Fruit fly (Drosophila melanogaster) whole organism, prepupa: Measurements from ENCODE around the gene CG3566.
A peak's percentile ranks its signal among the peaks of the same experiment; 100 is the strongest.

ENCODE experiments used
- Blimp-1 ChIP-seq: fragments of 200-800 bp; sonication (Bioruptor generic); optimal IDR thresholded peaks from 3 replicates; lab custom pipeline; 2017; ENCODE audit warnings: missing biosample characterization, missing genetic modification characterization, mild to moderate bottlenecking, moderate library complexity, missing genetic modification reagents
- CG10669 ChIP-seq: fragments of 200-800 bp; sonication (Bioruptor generic); optimal IDR thresholded peaks from 3 replicates; lab custom pipeline; 2018; ENCODE audit warnings: missing biosample characterization, mild to moderate bottlenecking, missing genetic modification characterization, moderate library complexity
- CG11762 ChIP-seq: fragments of 200-800 bp; sonication (Bioruptor generic); optimal IDR thresholded peaks from 3 replicates; lab custom pipeline; 2016; ENCODE audit warnings: missing biosample characterization, missing genetic modification characterization; ENCODE audit not compliant: insufficient read depth
- CG15336 ChIP-seq: fragments of 200-800 bp; sonication (Bioruptor generic); IDR thresholded peaks from 2 replicates; pipeline ENCODE4 v1.3.6; 2022; ENCODE audit warnings: missing biosample characterization, missing genetic modification characterization
- CG1621 ChIP-seq: fragments of 200-800 bp; sonication (Bioruptor generic); optimal IDR thresholded peaks from 3 replicates; lab custom pipeline; 2018; ENCODE audit warnings: missing biosample characterization, mild to moderate bottlenecking, missing genetic modification characterization
- CG16779 ChIP-seq: fragments of 200-800 bp; sonication (Bioruptor generic); optimal IDR thresholded peaks from 3 replicates; lab custom pipeline; 2017; ENCODE audit warnings: missing biosample characterization, mild to moderate bottlenecking, missing genetic modification characterization
- CG3032 ChIP-seq: fragments of 200-800 bp; optimal IDR thresholded peaks from 2 replicates; lab custom pipeline; 2019; ENCODE audit warnings: missing biosample characterization, mild to moderate bottlenecking, missing genetic modification characterization, moderate library complexity
- CG31627 ChIP-seq: fragments of 200-800 bp; sonication (Bioruptor generic); optimal IDR thresholded peaks from 3 replicates; lab custom pipeline; 2016; ENCODE audit warnings: missing biosample characterization, missing genetic modification characterization
- CG32006 ChIP-seq: fragments of 200-800 bp; sonication (Bioruptor generic); optimal IDR thresholded peaks from 3 replicates; lab custom pipeline; 2017; ENCODE audit warnings: missing biosample characterization, mild to moderate bottlenecking, missing genetic modification characterization
- CG34406 ChIP-seq: fragments of 200-800 bp; sonication (Bioruptor generic); optimal IDR thresholded peaks from 3 replicates; lab custom pipeline; 2016; ENCODE audit warnings: missing biosample characterization, missing genetic modification characterization
- CG3919 ChIP-seq: fragments of 200-800 bp; sonication (Bioruptor generic); optimal IDR thresholded peaks from 3 replicates; lab custom pipeline; 2016; ENCODE audit warnings: missing biosample characterization, missing genetic modification characterization
- CG6163 ChIP-seq: fragments of 200-800 bp; sonication (Bioruptor generic); IDR thresholded peaks from 3 replicates; pipeline ENCODE4 v1.3.6; 2022; ENCODE audit warnings: missing biosample characterization, missing genetic modification characterization
- CG6276 ChIP-seq: fragments of 200-800 bp; sonication (Bioruptor generic); optimal IDR thresholded peaks from 2 replicates; lab custom pipeline; 2017; ENCODE audit warnings: missing biosample characterization, mild to moderate bottlenecking, missing genetic modification characterization
- CG8119 ChIP-seq: fragments of 200-800 bp; sonication (Bioruptor generic); IDR thresholded peaks from 3 replicates; pipeline ENCODE4 v1.3.6; 2022; ENCODE audit warnings: missing biosample characterization, missing genetic modification characterization
- CG8632 ChIP-seq: fragments of 200-800 bp; sonication (Bioruptor generic); optimal IDR thresholded peaks from 3 replicates; lab custom pipeline; 2016; ENCODE audit warnings: missing biosample characterization, missing genetic modification characterization
- CG9139 ChIP-seq: fragments of 200-800 bp; sonication (Bioruptor generic); optimal IDR thresholded peaks from 3 replicates; lab custom pipeline; 2017; ENCODE audit warnings: missing biosample characterization, mild to moderate bottlenecking, missing genetic modification characterization
- Eip78C ChIP-seq: fragments of 200-800 bp; sonication (Bioruptor generic); peaks from one replicate; lab custom pipeline; 2016; ENCODE audit warnings: missing biosample characterization, missing genetic modification characterization
- Ets21C ChIP-seq: fragments of 200-800 bp; sonication (Bioruptor generic); optimal IDR thresholded peaks from 3 replicates; lab custom pipeline; 2016; ENCODE audit warnings: missing biosample characterization, missing genetic modification characterization
- Hr39 ChIP-seq: fragments of 200-800 bp; sonication (Bioruptor generic); optimal IDR thresholded peaks from 2 replicates; lab custom pipeline; 2016; ENCODE audit warnings: missing biosample characterization, missing genetic modification characterization
- Hr4 ChIP-seq: fragments of 200-800 bp; sonication (Bioruptor generic); optimal IDR thresholded peaks from 3 replicates; lab custom pipeline; 2016; ENCODE audit warnings: missing biosample characterization, missing genetic modification characterization
- OdsH ChIP-seq: fragments of 200-800 bp; sonication (Bioruptor generic); optimal IDR thresholded peaks from 3 replicates; lab custom pipeline; 2016; ENCODE audit warnings: missing biosample characterization, missing genetic modification characterization
- Sox14 ChIP-seq: fragments of 200-800 bp; sonication (Bioruptor generic); optimal IDR thresholded peaks from 3 replicates; lab custom pipeline; 2016; ENCODE audit warnings: missing biosample characterization, missing genetic modification characterization
- achi ChIP-seq: fragments of 200-800 bp; sonication (Bioruptor generic); optimal IDR thresholded peaks from 3 replicates; lab custom pipeline; 2016; ENCODE audit warnings: missing biosample characterization, missing genetic modification characterization
- acj6 ChIP-seq: fragments of 200-800 bp; sonication (Bioruptor generic); optimal IDR thresholded peaks from 3 replicates; lab custom pipeline; 2016; ENCODE audit warnings: missing biosample characterization, missing genetic modification characterization
- dac ChIP-seq: fragments of 200-800 bp; sonication (Bioruptor generic); optimal IDR thresholded peaks from 2 replicates; lab custom pipeline; 2017; ENCODE audit warnings: missing biosample characterization, mild to moderate bottlenecking, missing genetic modification characterization
- dsx ChIP-seq: fragments of 200-800 bp; optimal IDR thresholded peaks from 3 replicates; lab custom pipeline; 2019; ENCODE audit warnings: missing biosample characterization, mild to moderate bottlenecking, missing genetic modification characterization, moderate library complexity; ENCODE audit not compliant: poor library complexity, severe bottlenecking
- eg ChIP-seq: fragments of 200-800 bp; sonication (Bioruptor generic); IDR thresholded peaks from 3 replicates; pipeline ENCODE4 v1.3.6; 2022; ENCODE audit warnings: missing biosample characterization, missing genetic modification characterization
- esn ChIP-seq: fragments of 200-800 bp; sonication (Bioruptor generic); optimal IDR thresholded peaks from 2 replicates; lab custom pipeline; 2016; ENCODE audit warnings: missing biosample characterization, mild to moderate bottlenecking, missing genetic modification characterization, moderate library complexity
- fd59A ChIP-seq: fragments of 200-800 bp; sonication (Bioruptor generic); optimal IDR thresholded peaks from 2 replicates; lab custom pipeline; 2017; ENCODE audit warnings: missing biosample characterization, mild to moderate bottlenecking, missing genetic modification characterization, missing genetic modification reagents
- fkh ChIP-seq: fragments of 200-800 bp; sonication (Bioruptor generic); optimal IDR thresholded peaks from 3 replicates; lab custom pipeline; 2017; ENCODE audit warnings: missing biosample characterization, mild to moderate bottlenecking, missing genetic modification characterization, moderate library complexity
- lz ChIP-seq: fragments of 200-800 bp; sonication (Bioruptor generic); optimal IDR thresholded peaks from 3 replicates; lab custom pipeline; 2016; ENCODE audit warnings: missing biosample characterization, missing genetic modification characterization
- pdm3 ChIP-seq: fragments of 200-800 bp; sonication (Bioruptor generic); optimal IDR thresholded peaks from 3 replicates; lab custom pipeline; 2016; ENCODE audit warnings: missing biosample characterization, missing genetic modification characterization
- salr ChIP-seq, 2 experiments: fragments of 200-800 bp; sonication (Bioruptor generic); optimal IDR thresholded peaks; 3 replicates each; lab custom pipeline; 2016 to 2018; ENCODE audit warnings: missing biosample characterization in 2 of 2, missing genetic modification characterization in 2 of 2, mild to moderate bottlenecking in 1 of 2
- spab ChIP-seq: fragments of 200-800 bp; sonication (Bioruptor generic); optimal IDR thresholded peaks from 2 replicates; lab custom pipeline; 2017; ENCODE audit warnings: missing biosample characterization, mild to moderate bottlenecking, missing genetic modification characterization, missing genetic modification reagents
- ss ChIP-seq, 2 experiments: fragments of 200-800 bp; sonication (Bioruptor generic); optimal IDR thresholded peaks; 2 replicates in 1 of 2; 3 replicates in 1 of 2; lab custom pipeline; 2017 to 2018; ENCODE audit warnings: mild to moderate bottlenecking in 2 of 2, missing biosample characterization in 2 of 2, missing genetic modification characterization in 2 of 2, moderate library complexity in 1 of 2
- svp ChIP-seq: fragments of 200-800 bp; sonication (Bioruptor generic); peaks from one replicate; lab custom pipeline; 2016; ENCODE audit warnings: missing biosample characterization, missing genetic modification characterization
- topi ChIP-seq: fragments of 200-800 bp; sonication (Bioruptor generic); optimal IDR thresholded peaks from 3 replicates; lab custom pipeline; 2016; ENCODE audit warnings: missing biosample characterization, missing genetic modification characterization
- vri ChIP-seq: fragments of 200-800 bp; sonication (Bioruptor generic); optimal IDR thresholded peaks from 3 replicates; lab custom pipeline; 2016; ENCODE audit warnings: missing biosample characterization, mild to moderate bottlenecking, missing genetic modification characterization

The CG3566 gene

dm6 chrX:6263614-6264130 is 12.9 kb downstream of the CG3566 start (continued):
- TF ChIP-seq esn (GFP tag; lab: Kevin White, UChicago) = no peak
- peak; percentile 79 for TF ChIP-seq CG6276 (GFP tag; lab: Kevin White, UChicago)
- TF ChIP-seq eg (GFP tag; lab: Robert Waterston, UW) = peak; percentile 53; the same call in 2 of the 3 replicates
- no peak for TF ChIP-seq Blimp-1
- peak; percentile 18 for TF ChIP-seq fd59A (GFP tag; lab: Kevin White, UChicago)
- TF ChIP-seq pdm3 (GFP tag; lab: Kevin White, UChicago) = peak; percentile 52
- TF ChIP-seq CG3919 (GFP tag; lab: Kevin White, UChicago) = peak; percentile 19
- no peak for TF ChIP-seq CG34406 (GFP tag; lab: Kevin White, UChicago)
- peak; percentile 37 for TF ChIP-seq achi
- peak; percentile 68 for TF ChIP-seq svp
- peak; percentile 15 for TF ChIP-seq CG11762 (GFP tag; lab: Kevin White, UChicago)
- peak; percentile 22 for TF ChIP-seq OdsH (GFP tag; lab: Kevin White, UChicago)
- peak; percentile 21 for TF ChIP-seq acj6 (GFP tag; lab: Kevin White, UChicago)
- peak; percentile 67 for TF ChIP-seq Hr4 (GFP tag; lab: Kevin White, UChicago)
- TF ChIP-seq CG16779 (tag; lab: Kevin White, UChicago) = no peak
- peak; percentile 64; the same call in 2 of the 3 replicates for TF ChIP-seq CG8119 (GFP tag; lab: Robert Waterston, UW)
- peak; percentile 17 for TF ChIP-seq lz
- TF ChIP-seq CG6163 (GFP tag; lab: Robert Waterston, UW) = no peak
- no peak for TF ChIP-seq vri

- TF ChIP-seq esn (GFP tag; lab: Kevin White, UChicago) = peak; percentile 30
- no peak for TF ChIP-seq fd59A (GFP tag; lab: Kevin White, UChicago)
- TF ChIP-seq topi (GFP tag; lab: Kevin White, UChicago) = peak; percentile 17
- TF ChIP-seq ss (GFP tag; optimal IDR thresholded peaks at IDR 0.05; lab: Kevin White, UChicago) = no peak
- TF ChIP-seq CG6163 (GFP tag; lab: Robert Waterston, UW) = no peak
- TF ChIP-seq fkh (GFP tag; lab: Kevin White, UChicago) = peak; percentile 37
- 0 out of 3 replicates have a peak, but pooled peaks have one; percentile 18 for TF ChIP-seq eg (GFP tag; lab: Robert Waterston, UW)
- no peak for TF ChIP-seq CG15336 (GFP tag; lab: Robert Waterston, UW)
- peak; percentile 47 for TF ChIP-seq Eip78C (GFP tag; lab: Kevin White, UChicago)
- TF ChIP-seq, all 60 proteins: peak for 5
Measured at dm6 chrX:6260900-6261299, 15.6 kb downstream of the CG3566 start, which contains the start of gene Josd. TSS of gene Josd (plus strand) at chrX:6261169.

dm6 chrX:6259696-6260095 is 16.8 kb downstream of the CG3566 start:
- TF ChIP-seq CG10669 (GFP tag; lab: Kevin White, UChicago) = no peak
- no peak for TF ChIP-seq CG16779 (tag; lab: Kevin White, UChicago)
- TF ChIP-seq fd59A (GFP tag; lab: Kevin White, UChicago) = no peak
- no peak for TF ChIP-seq salr (GFP tag; optimal IDR thresholded peaks at IDR 0.05; lab: Kevin White, UChicago)

- TF ChIP-seq CG8632 (GFP tag; lab: Kevin White, UChicago) (peak; percentile 20), dac (GFP tag; lab: Kevin White, UChicago) (no peak), CG1621 (tag; lab: Kevin White, UChicago) (no peak), topi (GFP tag; lab: Kevin White, UChicago) (peak; percentile 13), CG11762 (GFP tag; lab: Kevin White, UChicago) (no peak), Ets21C (GFP tag; lab: Kevin White, UChicago) (no peak), CG3919 (GFP tag; lab: Kevin White, UChicago) (no peak), CG32006 (GFP tag; lab: Kevin White, UChicago) (no peak), Hr39 (no peak), acj6 (GFP tag; lab: Kevin White, UChicago) (peak; percentile 35), CG9139 (GFP tag; lab: Kevin White, UChicago) (no peak), esn (GFP tag; lab: Kevin White, UChicago) (peak; percentile 42), eg (GFP tag; lab: Robert Waterston, UW) (0 out of 3 replicates have a peak, but pooled peaks have one; percentile 13), dsx (GFP tag; lab: Kevin White, UChicago) (peak; percentile 45), pdm3 (GFP tag; lab: Kevin White, UChicago) (no peak), vri (peak; percentile 39), CG34406 (GFP tag; lab: Kevin White, UChicago) (peak; percentile 10), lz (peak; percentile 9), spab (GFP tag; lab: Kevin White, UChicago) (no peak), achi (peak; percentile 47), Sox14 (GFP tag; lab: Kevin White, UChicago) (no peak), CG31627 (GFP tag; lab: Kevin White, UChicago) (peak; percentile 3), Eip78C (GFP tag; lab: Kevin White, UChicago) (peak; percentile 61), CG3032 (peak; percentile 41)
- TF ChIP-seq, all 60 proteins: peak for 13
Measured at dm6 chrX:6255414-6255915, 21.1 kb downstream of the CG3566 start, which contains the start of the genes Rbcn-3A and Spx. TSS of gene Rbcn-3A (minus strand) at chrX:6255487. TSS of gene Spx (plus strand) at chrX:6255822.
